Worm (Caenorhabditis elegans) whole organism, L4/young adult: Measurements from ENCODE around the gene Y62H9A.1.
A peak's percentile ranks its signal among the peaks of the same experiment; 100 is the strongest.

Experiments used
- W03F9.2 ChIP-seq: fragments of 150-350 bp; optimal IDR thresholded peaks from 2 replicates; lab custom pipeline; 2014; ENCODE audit warnings: missing biosample characterization, missing genetic modification characterization
- dao-5 ChIP-seq: sonication (generic microtip); optimal IDR thresholded peaks from 2 replicates; lab custom pipeline; 2016; ENCODE audit warnings: missing genotype, missing genetic modification characterization, moderate library complexity, missing compliant biosample characterization
- him-1 ChIP-seq: sonication (generic microtip); optimal IDR thresholded peaks from 2 replicates; lab custom pipeline; 2016; ENCODE audit warnings: missing genotype, missing genetic modification reagents, missing genetic modification characterization, missing compliant biosample characterization

Y62H9A.1 gene

DNA sequence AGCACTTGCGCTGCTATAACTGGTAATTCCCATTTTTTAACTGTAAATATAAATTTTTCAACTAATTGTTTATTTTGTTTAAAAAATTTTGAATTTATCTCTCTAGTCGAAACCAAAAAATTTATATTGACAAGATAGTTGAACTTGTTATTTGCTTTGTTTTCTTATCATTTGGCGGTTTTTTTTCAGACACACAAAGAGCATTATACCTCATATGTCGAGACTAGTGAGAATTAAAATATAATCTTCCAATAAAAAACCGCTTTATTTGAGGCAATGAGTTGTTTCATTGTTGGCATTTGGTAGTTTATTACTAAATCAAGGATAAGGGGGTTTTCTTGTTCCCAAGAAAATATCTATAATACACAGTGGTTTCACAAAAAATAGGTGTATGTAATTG, 32.9 kb downstream of the Y62H9A.1 start:
- TF ChIP-seq dao-5 (tag; lab: Kevin White, UChicago) (no peak), him-1 (tag; lab: Kevin White, UChicago) (no peak), W03F9.2 (tag; lab: Kevin White, UChicago) (no peak)

ce11 chrX:11909168-11909567, 33.8 kb downstream of the Y62H9A.1 start:
- TF ChIP-seq dao-5 (tag; lab: Kevin White, UChicago) (no peak), him-1 (tag; lab: Kevin White, UChicago) (no peak), W03F9.2 (tag; lab: Kevin White, UChicago) (no peak)

- no peak for TF ChIP-seq W03F9.2 (tag; lab: Kevin White, UChicago)
- no peak for TF ChIP-seq him-1 (tag; lab: Kevin White, UChicago)
- no peak for TF ChIP-seq dao-5 (tag; lab: Kevin White, UChicago)
These were observed 34.7 kb downstream of the Y62H9A.1 start, which contains the start of gene Y62H9A.15 for ce11 chrX:11910046-11910445. Gene Y62H9A.15 (minus strand): TSS chrX:11910145.

DNA sequence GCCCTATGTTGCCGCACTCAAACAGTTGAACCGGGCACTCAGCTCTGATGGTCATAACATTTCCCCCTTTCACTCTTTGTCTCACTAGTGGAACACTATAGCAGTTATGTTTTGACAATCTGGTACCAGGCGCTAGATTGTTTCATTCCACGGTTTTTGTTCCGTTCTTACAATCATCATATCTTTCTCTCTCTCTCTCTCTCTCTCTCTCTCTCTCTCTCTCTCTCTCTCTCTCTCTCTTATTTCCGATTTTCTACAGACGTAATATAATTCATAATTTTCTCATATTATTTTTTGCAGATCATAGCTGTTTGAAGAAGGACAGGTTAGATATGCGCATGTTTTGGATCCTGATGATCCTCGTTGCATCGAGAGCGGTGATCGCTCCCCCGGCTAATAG, 38.5 kb downstream of the Y62H9A.1 start, which contains the start of gene Y62H9A.12:
Gene Y62H9A.12 (plus strand): TSS at position 301 of the 400 bp plus-strand sequence.
- no peak for TF ChIP-seq him-1 (tag; lab: Kevin White, UChicago)
- no peak for TF ChIP-seq W03F9.2 (tag; lab: Kevin White, UChicago)
- no peak for TF ChIP-seq dao-5 (tag; lab: Kevin White, UChicago)

- TF ChIP-seq him-1 (tag; lab: Kevin White, UChicago) (no peak), W03F9.2 (tag; lab: Kevin White, UChicago) (no peak), dao-5 (tag; lab: Kevin White, UChicago) (no peak)
These were observed 41.4 kb downstream of the Y62H9A.1 start, which contains the start of gene Y62H9A.13 for ce11 chrX:11916705-11917104. Gene Y62H9A.13 (plus strand): TSS chrX:11917005.

DNA sequence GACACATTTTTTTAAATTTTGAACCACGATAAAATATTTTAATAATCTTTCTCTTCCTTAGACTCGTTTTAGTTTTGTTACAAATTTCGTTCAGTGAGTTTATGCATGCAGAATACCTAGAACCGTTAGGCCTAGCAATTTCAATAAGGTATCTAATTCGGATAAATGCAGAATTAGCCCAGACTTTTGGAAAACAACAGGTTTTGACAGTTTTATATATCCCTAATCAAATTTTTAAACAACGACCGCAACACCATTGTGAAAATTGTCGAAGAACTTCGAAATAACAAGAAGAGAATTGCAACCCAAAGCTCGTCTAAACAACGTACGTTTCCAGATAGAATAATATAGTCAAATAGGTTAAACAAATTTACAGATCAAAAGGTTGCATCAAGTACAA, 42.7 kb downstream of the Y62H9A.1 start, which contains the start of gene Y62H9A.16:
Gene Y62H9A.16 (plus strand): TSS at position 301 of the 400 bp plus-strand sequence.
- TF ChIP-seq him-1 (tag; lab: Kevin White, UChicago) (no peak), dao-5 (tag; lab: Kevin White, UChicago) (no peak), W03F9.2 (tag; lab: Kevin White, UChicago) (no peak)

- TF ChIP-seq W03F9.2 (tag; lab: Kevin White, UChicago) = no peak
- no peak for TF ChIP-seq dao-5 (tag; lab: Kevin White, UChicago)
- TF ChIP-seq him-1 (tag; lab: Kevin White, UChicago) = no peak
These were observed 45.5 kb downstream of the Y62H9A.1 start, which contains the start of gene Y62H9A.14 for ce11 chrX:11920723-11921283. Gene Y62H9A.14 (plus strand): TSS chrX:11921233.

ce11 chrX:11924158-11924557, 48.8 kb downstream of the Y62H9A.1 start, which contains the start of gene F55G7.1:
Gene F55G7.1 (plus strand): TSS chrX:11924433.
- TF ChIP-seq him-1 (tag; lab: Kevin White, UChicago) = no peak
- no peak for TF ChIP-seq dao-5 (tag; lab: Kevin White, UChicago)
- peak; percentile 32 for TF ChIP-seq W03F9.2 (tag; lab: Kevin White, UChicago)

- no peak for TF ChIP-seq him-1 (tag; lab: Kevin White, UChicago)
- no peak for TF ChIP-seq dao-5 (tag; lab: Kevin White, UChicago)
- TF ChIP-seq W03F9.2 (tag; lab: Kevin White, UChicago) = no peak
These were observed 49.9 kb downstream of the Y62H9A.1 start for ce11 chrX:11925243-11925642.
